Worm (Caenorhabditis elegans): ENCODE data around the gene F58E2.4.

ce11 chrIV:3504144-3504543 lies 41.0 kb downstream of the F58E2.4 start, which contains the start of gene srz-83:
- TF ChIP-seq blmp-1 (tag; optimal IDR thresholded peaks at IDR 0.05; ENCODE audit: insufficient read depth) (no peak), ztf-4 (tag; optimal IDR thresholded peaks at IDR 0.05) (no peak), lsy-2 (tag; optimal IDR thresholded peaks at IDR 0.05) (no peak), unc-39 (tag; optimal IDR thresholded peaks at IDR 0.05) (no peak), unc-62 (GFP tag; optimal IDR thresholded peaks at IDR 0.05) (no peak), nhr-10 (tag; optimal IDR thresholded peaks at IDR 0.05) (no peak), nhr-25 (tag; optimal IDR thresholded peaks at IDR 0.05) (no peak)
